Fruit fly (Drosophila melanogaster) whole organism, prepupa: ENCODE measurements around the gene CG42729.

Experiments
- Blimp-1 ChIP-seq: fragments of 200-800 bp; sonication (Bioruptor generic); optimal IDR thresholded peaks from 3 replicates; lab custom pipeline; 2017; ENCODE audit warnings: missing biosample characterization, missing genetic modification characterization, mild to moderate bottlenecking, moderate library complexity, missing genetic modification reagents
- CG11762 ChIP-seq: fragments of 200-800 bp; sonication (Bioruptor generic); optimal IDR thresholded peaks from 3 replicates; lab custom pipeline; 2016; ENCODE audit warnings: missing biosample characterization, missing genetic modification characterization; ENCODE audit not compliant: insufficient read depth
- CG16779 ChIP-seq: fragments of 200-800 bp; sonication (Bioruptor generic); optimal IDR thresholded peaks from 3 replicates; lab custom pipeline; 2017; ENCODE audit warnings: missing biosample characterization, mild to moderate bottlenecking, missing genetic modification characterization
- CG31627 ChIP-seq: fragments of 200-800 bp; sonication (Bioruptor generic); optimal IDR thresholded peaks from 3 replicates; lab custom pipeline; 2016; ENCODE audit warnings: missing biosample characterization, missing genetic modification characterization
- CG3919 ChIP-seq: fragments of 200-800 bp; sonication (Bioruptor generic); optimal IDR thresholded peaks from 3 replicates; lab custom pipeline; 2016; ENCODE audit warnings: missing biosample characterization, missing genetic modification characterization
- CG8119 ChIP-seq: fragments of 200-800 bp; sonication (Bioruptor generic); IDR thresholded peaks from 3 replicates; pipeline ENCODE4 v1.3.6; 2022; ENCODE audit warnings: missing biosample characterization, missing genetic modification characterization
- Ets21C ChIP-seq: fragments of 200-800 bp; sonication (Bioruptor generic); optimal IDR thresholded peaks from 3 replicates; lab custom pipeline; 2016; ENCODE audit warnings: missing biosample characterization, missing genetic modification characterization
- Gug ChIP-seq: fragments of 200-800 bp; sonication (Bioruptor generic); IDR thresholded peaks from 2 replicates; pipeline ENCODE4 v1.3.6; 2022; ENCODE audit warnings: missing biosample characterization, missing genetic modification characterization

DNA sequence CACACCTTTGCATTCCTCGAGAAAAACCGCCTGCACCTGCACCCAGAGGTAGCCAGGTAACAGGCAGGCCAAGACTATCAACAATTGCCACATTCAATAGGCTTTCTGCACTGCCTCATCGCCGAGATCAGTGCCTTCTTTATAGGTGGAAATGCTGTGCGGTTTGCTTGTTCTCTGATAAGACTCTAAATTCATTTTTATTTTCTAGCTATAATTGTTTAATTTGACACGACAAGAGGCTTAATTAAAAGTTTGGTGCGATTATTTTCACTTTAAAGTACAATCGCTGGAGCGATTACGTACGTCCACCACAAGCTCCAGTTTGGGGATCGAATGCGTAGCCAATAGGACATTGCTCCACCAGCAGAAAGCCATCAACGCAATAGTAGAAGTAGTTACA, at the start of gene CG42729:
- TF ChIP-seq CG8119 (GFP tag; lab: Robert Waterston, UW), result no peak
- TF ChIP-seq Ets21C, result no peak
- no peak for TF ChIP-seq CG31627 (GFP tag; lab: Kevin White, UChicago)
- TF ChIP-seq CG3919 (GFP tag; lab: Kevin White, UChicago), result no peak
- TF ChIP-seq CG16779 (tag; lab: Kevin White, UChicago), result no peak
- no peak for TF ChIP-seq Gug (GFP tag; lab: Robert Waterston, UW)
- TF ChIP-seq Blimp-1 (GFP tag; lab: Kevin White, UChicago), result no peak
- no peak for TF ChIP-seq CG11762
